Fruit fly (Drosophila melanogaster): Measurements from ENCODE around the gene Taf3.

The Taf3 gene

dm6 chr4:507252-508202 is 40.9 kb upstream of the Taf3 start (continued):
- TF ChIP-seq Ets21C (GFP tag; optimal IDR thresholded peaks at IDR 0.05) (no peak), CG16779 (tag; optimal IDR thresholded peaks at IDR 0.05) (no peak), fkh (GFP tag; optimal IDR thresholded peaks at IDR 0.05) (peak; percentile 44), net (GFP tag; optimal IDR thresholded peaks at IDR 0.05) (no peak), dsx (GFP tag; optimal IDR thresholded peaks at IDR 0.05; ENCODE audit: poor library complexity, severe bottlenecking) (peak; percentile 30), ss (GFP tag; optimal IDR thresholded peaks at IDR 0.05) (peak in 1 of 2 experiments; percentile 13), Sox102F (GFP tag; optimal IDR thresholded peaks at IDR 0.05) (no peak), cyc (GFP tag; optimal IDR thresholded peaks at IDR 0.05) (no peak), CG11294 (GFP tag; IDR thresholded peaks at IDR 0.05) (no peak), CG8319 (GFP tag; optimal IDR thresholded peaks at IDR 0.05) (no peak), CG6276 (GFP tag; optimal IDR thresholded peaks at IDR 0.05) (no peak), CG6808 (GFP tag; optimal IDR thresholded peaks at IDR 0.05) (peak; percentile 6), CG8632 (GFP tag; optimal IDR thresholded peaks at IDR 0.05) (no peak), acj6 (GFP tag; optimal IDR thresholded peaks at IDR 0.05) (no peak), CG7368 (GFP tag; optimal IDR thresholded peaks at IDR 0.05) (no peak), Eip93F (GFP tag; optimal IDR thresholded peaks at IDR 0.05) (no peak), Lpt (GFP tag; optimal IDR thresholded peaks at IDR 0.05) (no peak), CG3032 (tag; optimal IDR thresholded peaks at IDR 0.05) (no peak), CG11762 (GFP tag; optimal IDR thresholded peaks at IDR 0.05; ENCODE audit: insufficient read depth) (no peak), Blimp-1 (GFP tag; optimal IDR thresholded peaks at IDR 0.05) (no peak), CG6854 (GFP tag; optimal IDR thresholded peaks at IDR 0.05) (peak; percentile 16), Hr39 (GFP tag; optimal IDR thresholded peaks at IDR 0.05) (no peak), Met (GFP tag; optimal IDR thresholded peaks at IDR 0.05) (no peak), Ets96B (tag; optimal IDR thresholded peaks at IDR 0.05) (no peak), Sox14 (GFP tag; optimal IDR thresholded peaks at IDR 0.05) (no peak), OdsH (GFP tag; optimal IDR thresholded peaks at IDR 0.05) (no peak), lz (GFP tag; optimal IDR thresholded peaks at IDR 0.05) (no peak), CG4318 (GFP tag; optimal IDR thresholded peaks at IDR 0.05) (no peak), CG10669 (GFP tag; optimal IDR thresholded peaks at IDR 0.05) (no peak)

dm6 chr4:505980-506614 is 39.5 kb upstream of the Taf3 start:
- TF ChIP-seq CG8119 (GFP tag; IDR thresholded peaks at IDR 0.05) (no peak), salr (GFP tag; optimal IDR thresholded peaks at IDR 0.05) (no peak), achi (GFP tag; optimal IDR thresholded peaks at IDR 0.05) (no peak), Hr4 (GFP tag; optimal IDR thresholded peaks at IDR 0.05) (no peak), svp (GFP tag) (no peak), Eip78C (GFP tag) (peak; percentile 60), fkh (GFP tag; optimal IDR thresholded peaks at IDR 0.05) (peak; percentile 13), CG4318 (GFP tag; optimal IDR thresholded peaks at IDR 0.05) (no peak), Ets21C (GFP tag; optimal IDR thresholded peaks at IDR 0.05) (no peak), CG6808 (GFP tag; optimal IDR thresholded peaks at IDR 0.05) (no peak)

- TF ChIP-seq CG10669 (GFP tag; optimal IDR thresholded peaks at IDR 0.05) (no peak), Eip78C (GFP tag) (peak; percentile 5), CG6163 (GFP tag; IDR thresholded peaks at IDR 0.05) (peak; percentile 46; the same call in 2 of the 3 replicates), CG31627 (GFP tag; optimal IDR thresholded peaks at IDR 0.05) (no peak), CG6808 (GFP tag; optimal IDR thresholded peaks at IDR 0.05) (peak; percentile 31), CG3919 (GFP tag; optimal IDR thresholded peaks at IDR 0.05) (peak; percentile 73), fkh (GFP tag; optimal IDR thresholded peaks at IDR 0.05) (peak; percentile 49), CG7368 (GFP tag; optimal IDR thresholded peaks at IDR 0.05) (peak; percentile 47)
Measured at dm6 chr4:505112-505619, 38.5 kb upstream of the Taf3 start.
